Worm (Caenorhabditis elegans) whole organism, young adult: ENCODE data around the gene C29H12.2.

ENCODE experiments used
- F57C9.4 ChIP-seq: sonication (generic microtip); optimal IDR thresholded peaks from 2 replicates; lab custom pipeline; 2017; ENCODE audit warnings: mild to moderate bottlenecking, missing genetic modification characterization, missing compliant biosample characterization
- cebp-2 ChIP-seq: fragments of 200-800 bp; sonication (Bioruptor generic); IDR thresholded peaks from 2 replicates; pipeline ENCODE4 v1.3.6; 2022; ENCODE audit warnings: missing genetic modification characterization, missing compliant biosample characterization
- dpl-1 ChIP-seq: fragments of 150-350 bp; optimal IDR thresholded peaks from 2 replicates; lab custom pipeline; 2014; ENCODE audit warnings: missing biosample characterization, missing genetic modification reagents, missing genetic modification characterization
- madf-3 ChIP-seq: fragments of 200-800 bp; sonication (Bioruptor generic); IDR thresholded peaks from 2 replicates; pipeline ENCODE4 v1.3.6; 2022; ENCODE audit warnings: missing genetic modification reagents, missing genetic modification characterization, missing compliant biosample characterization
- mel-28 ChIP-seq: sonication (generic microtip); optimal IDR thresholded peaks from 2 replicates; lab custom pipeline; 2016; ENCODE audit warnings: borderline replicate concordance, mild to moderate bottlenecking, missing genetic modification characterization, missing compliant biosample characterization
- mxl-1 ChIP-seq: sonication (generic microtip); optimal IDR thresholded peaks from 2 replicates; lab custom pipeline; 2016; ENCODE audit warnings: missing genetic modification characterization, missing compliant biosample characterization
- snpc-4 ChIP-seq, 5 experiments: fragments of 150-350 bp in 1 of 5; sonication (generic microtip) in 4 of 5; optimal IDR thresholded peaks; 2 replicates each; lab custom pipeline; 2014 to 2018; ENCODE audit warnings: missing genetic modification characterization in 5 of 5, missing biosample characterization in 3 of 5, antibody characterized with exemption in 2 of 5, mild to moderate bottlenecking in 2 of 5, missing compliant biosample characterization in 2 of 5, missing genotype in 2 of 5, moderate library complexity in 2 of 5, missing genetic modification reagents in 1 of 5
- tbx-9 ChIP-seq: sonication (generic microtip); optimal IDR thresholded peaks from 2 replicates; lab custom pipeline; 2016; ENCODE audit warnings: borderline replicate concordance, missing genetic modification characterization, inconsistent platforms, missing compliant biosample characterization
- unc-62 ChIP-seq: fragments of 150-350 bp; optimal IDR thresholded peaks from 2 replicates; lab custom pipeline; 2014; ENCODE audit warnings: missing biosample characterization, missing genetic modification reagents, missing genetic modification characterization

- no peak for TF ChIP-seq mel-28 (tag; lab: Kevin White, UChicago)
- no peak for TF ChIP-seq snpc-4 (GFP tag; optimal IDR thresholded peaks at IDR 0.05; lab: Kevin White, UChicago)
- no peak for TF ChIP-seq snpc-4 (tag; optimal IDR thresholded peaks at IDR 0.05; lab: Kevin White, UChicago)
- no peak for TF ChIP-seq F57C9.4 (tag; lab: Kevin White, UChicago)
- no peak for TF ChIP-seq unc-62 (GFP tag; lab: Kevin White, UChicago)
- no peak for TF ChIP-seq tbx-9 (tag; lab: Kevin White, UChicago)
- TF ChIP-seq dpl-1 (GFP tag; lab: Kevin White, UChicago) = no peak
- no peak for TF ChIP-seq madf-3 (GFP tag; lab: Robert Waterston, UW)
- no peak for TF ChIP-seq mxl-1 (tag; lab: Kevin White, UChicago)
- no peak for TF ChIP-seq cebp-2 (GFP tag; lab: Robert Waterston, UW)
Measured at ce11 chrII:6173400-6173799, 49.8 kb downstream of the C29H12.2 start, which contains the start of gene F40H3.2.
